Worm (Caenorhabditis elegans) whole organism, L2 larva: ENCODE data around the gene F40F11.3.

ENCODE experiments used
- C34F6.9 ChIP-seq: fragments of 150-350 bp; optimal IDR thresholded peaks from 2 replicates; lab custom pipeline; 2014; ENCODE audit warnings: missing biosample characterization, missing genetic modification characterization
- F13H6.1 ChIP-seq: sonication (generic microtip); optimal IDR thresholded peaks from 2 replicates; lab custom pipeline; 2016; ENCODE audit warnings: missing genetic modification characterization, missing compliant biosample characterization
- R02D3.7 ChIP-seq: fragments of 150-350 bp; optimal IDR thresholded peaks from 2 replicates; lab custom pipeline; 2014; ENCODE audit warnings: missing biosample characterization, missing genetic modification characterization
- Y55F3AM.14 ChIP-seq: fragments of 200-800 bp; sonication (Bioruptor generic); optimal IDR thresholded peaks from 2 replicates; lab custom pipeline; 2018; ENCODE audit warnings: mild to moderate bottlenecking, missing genetic modification characterization, missing compliant biosample characterization
- alr-1 ChIP-seq: fragments of 150-350 bp; optimal IDR thresholded peaks from 2 replicates; lab custom pipeline; 2014; ENCODE audit warnings: missing biosample characterization, missing genetic modification characterization
- aly-2 ChIP-seq: fragments of 150-350 bp; optimal IDR thresholded peaks from 2 replicates; lab custom pipeline; 2014; ENCODE audit warnings: missing biosample characterization, missing genetic modification characterization
- ama-1 ChIP-seq: fragments of 150-350 bp; optimal IDR thresholded peaks from 2 replicates; lab custom pipeline; 2018; ENCODE audit warnings: inconsistent platforms
- blmp-1 ChIP-seq: sonication (generic microtip); optimal IDR thresholded peaks from 2 replicates; lab custom pipeline; 2017; ENCODE audit warnings: missing genetic modification characterization, mild to moderate bottlenecking, missing compliant biosample characterization, antibody characterized with exemption, moderate library complexity; ENCODE audit not compliant: insufficient read depth
- ceh-16 ChIP-seq: fragments of 150-350 bp; optimal IDR thresholded peaks from 2 replicates; lab custom pipeline; 2014; ENCODE audit warnings: missing biosample characterization, missing genetic modification characterization
- ceh-82 ChIP-seq: fragments of 150-350 bp; optimal IDR thresholded peaks from 2 replicates; lab custom pipeline; 2014; ENCODE audit warnings: missing biosample characterization, missing genetic modification characterization
- crh-2 ChIP-seq: sonication (generic microtip); optimal IDR thresholded peaks from 2 replicates; lab custom pipeline; 2017; ENCODE audit warnings: missing biosample characterization, missing genetic modification characterization
- egl-27 ChIP-seq: sonication (generic microtip); optimal IDR thresholded peaks from 3 replicates; lab custom pipeline; 2017; ENCODE audit warnings: missing biosample characterization, missing genetic modification reagents, missing genetic modification characterization
- elt-1 ChIP-seq: fragments of 150-350 bp; optimal IDR thresholded peaks from 2 replicates; lab custom pipeline; 2014; ENCODE audit warnings: missing biosample characterization, missing genetic modification characterization
- elt-3 ChIP-seq: sonication (generic microtip); optimal IDR thresholded peaks from 2 replicates; lab custom pipeline; 2017; ENCODE audit warnings: missing biosample characterization, missing genetic modification characterization
- fos-1 ChIP-seq: fragments of 150-350 bp; optimal IDR thresholded peaks from 2 replicates; lab custom pipeline; 2014; ENCODE audit warnings: missing biosample characterization, missing genetic modification characterization
- gmeb-1 ChIP-seq: fragments of 150-350 bp; optimal IDR thresholded peaks from 2 replicates; lab custom pipeline; 2014; ENCODE audit warnings: missing biosample characterization, missing genetic modification characterization
- lin-11 ChIP-seq: fragments of 150-350 bp; sonication (generic microtip); optimal IDR thresholded peaks from 2 replicates; lab custom pipeline; 2014; ENCODE audit warnings: missing biosample characterization, missing genetic modification characterization, inconsistent platforms, mixed read lengths
- lsy-2 ChIP-seq, 2 experiments: fragments of 150-350 bp in 1 of 2; sonication (generic microtip) in 1 of 2; optimal IDR thresholded peaks; 2 replicates each; lab custom pipeline; 2014 to 2017; ENCODE audit warnings: missing biosample characterization in 2 of 2, missing genetic modification characterization in 2 of 2
- mdl-1 ChIP-seq, 2 experiments: fragments of 150-350 bp in 1 of 2; sonication (generic microtip) in 1 of 2; optimal IDR thresholded peaks; 2 replicates each; lab custom pipeline; 2017; ENCODE audit warnings: missing biosample characterization in 2 of 2, missing genetic modification characterization in 2 of 2
- nhr-12 ChIP-seq: fragments of 150-350 bp; optimal IDR thresholded peaks from 2 replicates; lab custom pipeline; 2014; ENCODE audit warnings: missing biosample characterization, missing genetic modification characterization
- nhr-129 ChIP-seq: fragments of 150-350 bp; optimal IDR thresholded peaks from 2 replicates; lab custom pipeline; 2014; ENCODE audit warnings: missing biosample characterization, missing genetic modification characterization
- nhr-21 ChIP-seq: fragments of 150-350 bp; optimal IDR thresholded peaks from 2 replicates; lab custom pipeline; 2014; ENCODE audit warnings: missing biosample characterization, missing genetic modification characterization
- nhr-23 ChIP-seq: fragments of 150-350 bp; optimal IDR thresholded peaks from 2 replicates; lab custom pipeline; 2014; ENCODE audit warnings: missing biosample characterization, missing genetic modification reagents, missing genetic modification characterization
- nhr-237 ChIP-seq: fragments of 150-350 bp; optimal IDR thresholded peaks from 2 replicates; lab custom pipeline; 2014; ENCODE audit warnings: missing biosample characterization, missing genetic modification characterization
- nhr-25 ChIP-seq: fragments of 150-350 bp; sonication (generic microtip); optimal IDR thresholded peaks from 3 replicates; lab custom pipeline; 2014; ENCODE audit warnings: missing biosample characterization, missing genetic modification characterization
- nhr-6 ChIP-seq: fragments of 150-350 bp; optimal IDR thresholded peaks from 2 replicates; lab custom pipeline; 2014; ENCODE audit warnings: missing biosample characterization, missing genetic modification characterization
- nhr-77 ChIP-seq: fragments of 150-350 bp; optimal IDR thresholded peaks from 2 replicates; lab custom pipeline; 2014; ENCODE audit warnings: missing biosample characterization, missing genetic modification characterization
- peb-1 ChIP-seq: fragments of 150-350 bp; optimal IDR thresholded peaks from 2 replicates; lab custom pipeline; 2014; ENCODE audit warnings: missing biosample characterization, missing genetic modification characterization
- sem-4 ChIP-seq: fragments of 150-350 bp; optimal IDR thresholded peaks from 2 replicates; lab custom pipeline; 2014; ENCODE audit warnings: missing biosample characterization, missing genetic modification reagents, missing genetic modification characterization
- skn-1 ChIP-seq: sonication (generic microtip); optimal IDR thresholded peaks from 2 replicates; lab custom pipeline; 2017; ENCODE audit warnings: missing biosample characterization, missing genetic modification characterization
- sma-3 ChIP-seq: sonication (generic microtip); optimal IDR thresholded peaks from 2 replicates; lab custom pipeline; 2016; ENCODE audit warnings: missing genetic modification reagents, missing genetic modification characterization, missing compliant biosample characterization
- sma-9 ChIP-seq, 2 experiments: fragments of 150-350 bp in 1 of 2; sonication (generic microtip) in 1 of 2; optimal IDR thresholded peaks; 2 replicates each; lab custom pipeline; 2014 to 2016; ENCODE audit warnings: missing genetic modification characterization in 2 of 2, mild to moderate bottlenecking in 1 of 2, missing biosample characterization in 1 of 2, missing compliant biosample characterization in 1 of 2, missing genetic modification reagents in 1 of 2, moderate library complexity in 1 of 2
- snpc-4 ChIP-seq: fragments of 150-350 bp; optimal IDR thresholded peaks from 2 replicates; lab custom pipeline; 2014; ENCODE audit warnings: missing biosample characterization, missing genetic modification characterization
- unc-55 ChIP-seq: fragments of 150-350 bp; sonication (generic microtip); optimal IDR thresholded peaks from 3 replicates; lab custom pipeline; 2014; ENCODE audit warnings: missing biosample characterization, missing genetic modification reagents, missing genetic modification characterization
- unc-62 ChIP-seq: fragments of 150-350 bp; optimal IDR thresholded peaks from 2 replicates; lab custom pipeline; 2014; ENCODE audit warnings: missing biosample characterization, missing genetic modification reagents, missing genetic modification characterization
- ztf-1 ChIP-seq: fragments of 200-800 bp; sonication (Bioruptor generic); conservative IDR thresholded peaks from 2 replicates; pipeline ENCODE4 v1.3.6; 2022; ENCODE audit warnings: missing genetic modification characterization, missing compliant biosample characterization
- ztf-4 ChIP-seq: fragments of 150-350 bp; optimal IDR thresholded peaks from 2 replicates; lab custom pipeline; 2014; ENCODE audit warnings: missing biosample characterization, missing genetic modification characterization

The F40F11.3 gene

DNA sequence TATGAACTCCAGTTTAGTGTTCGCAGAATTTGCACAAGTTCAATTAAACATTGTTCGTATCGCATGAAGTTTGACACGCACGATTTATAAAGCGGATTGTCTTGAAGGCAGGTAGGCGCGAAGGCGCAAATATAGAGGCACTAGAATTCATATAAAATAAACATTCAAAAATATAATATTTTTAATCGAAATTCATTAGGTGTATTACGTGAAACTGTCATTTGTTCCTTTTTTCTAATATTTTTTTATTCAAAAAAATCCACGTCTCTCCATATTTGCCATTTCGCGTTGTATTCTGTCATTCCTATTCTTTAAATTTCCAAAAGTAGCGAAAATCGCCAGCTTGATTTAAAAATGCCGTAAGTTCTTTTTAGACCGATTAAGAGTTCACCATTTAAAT lies 48.0 kb upstream of the F40F11.3 start, which contains the start of gene ZK809.1:
ZK809.1 (plus strand) TSS at position 301 of the 400 bp plus-strand sequence.
- TF ChIP-seq nhr-77 (tag; lab: Kevin White, UChicago) (no peak), ceh-82 (tag; lab: Kevin White, UChicago) (no peak), sem-4 (tag; lab: Kevin White, UChicago) (no peak), Y55F3AM.14 (GFP tag; lab: Kevin White, UChicago) (no peak), aly-2 (no peak), peb-1 (tag; lab: Kevin White, UChicago) (no peak), R02D3.7 (no peak), nhr-21 (tag; lab: Kevin White, UChicago) (no peak), egl-27 (no peak), C34F6.9 (tag; lab: Kevin White, UChicago) (no peak), F13H6.1 (no peak), lin-11 (tag; lab: Kevin White, UChicago) (no peak), unc-55 (no peak), ceh-16 (no peak), ama-1 (no peak), ztf-4 (tag; lab: Kevin White, UChicago) (no peak), snpc-4 (tag; lab: Kevin White, UChicago) (no peak), crh-2 (tag; lab: Kevin White, UChicago) (no peak), sma-3 (GFP tag; lab: Kevin White, UChicago) (no peak), unc-62 (no peak)

DNA sequence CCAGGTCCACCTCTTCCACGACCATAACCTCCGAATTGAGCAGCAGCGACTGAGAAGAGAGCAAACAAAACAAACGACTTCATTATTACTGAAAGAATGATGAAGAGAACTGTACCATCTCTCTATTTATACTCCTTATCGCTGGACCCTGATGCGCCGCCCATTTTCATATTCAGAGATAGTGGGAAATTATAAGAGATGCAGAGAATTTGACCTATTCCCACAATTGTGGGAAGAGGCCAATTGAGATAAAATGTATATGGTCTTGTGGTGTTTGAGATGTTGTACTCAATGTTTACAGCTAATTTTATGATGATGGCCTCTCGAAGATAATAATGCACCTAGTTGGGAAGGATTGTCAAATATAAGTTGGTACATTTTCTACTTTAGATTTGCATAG lies 47.1 kb upstream of the F40F11.3 start, which contains the start of gene ttr-50:
ttr-50 (minus strand) TSS at position 101 of the 400 bp plus-strand sequence.
- no peak for TF ChIP-seq nhr-77 (tag; lab: Kevin White, UChicago)

DNA sequence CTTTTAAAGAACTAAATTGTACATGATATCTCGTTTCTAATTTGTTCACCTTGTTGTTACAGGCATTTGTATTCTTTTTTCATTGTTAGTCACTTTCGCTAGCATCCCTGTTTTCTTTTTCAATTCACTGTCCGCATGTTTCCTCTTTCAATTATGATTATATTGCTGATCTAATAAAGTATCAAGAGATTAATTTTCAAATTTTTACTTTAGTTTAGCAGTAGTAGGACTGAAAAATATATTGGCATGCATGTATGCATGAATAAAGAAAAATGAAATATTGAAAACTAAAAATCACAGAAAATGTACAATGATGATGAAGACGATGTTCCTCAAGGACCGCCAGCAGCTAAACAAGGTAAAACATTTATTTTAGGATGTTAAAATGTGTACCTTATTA lies 44.2 kb upstream of the F40F11.3 start, which contains the start of gene rbm-17:
rbm-17 (plus strand) TSS at position 301 of the 400 bp plus-strand sequence.
- TF ChIP-seq nhr-23 (tag; lab: Kevin White, UChicago): no peak
- no peak for TF ChIP-seq alr-1
- TF ChIP-seq blmp-1 (tag; lab: Kevin White, UChicago): no peak
- no peak for TF ChIP-seq unc-62
- TF ChIP-seq gmeb-1 (tag; lab: Kevin White, UChicago): no peak
- no peak for TF ChIP-seq ztf-1 (GFP tag; lab: Robert Waterston, UW)
- no peak for TF ChIP-seq C34F6.9 (tag; lab: Kevin White, UChicago)

DNA sequence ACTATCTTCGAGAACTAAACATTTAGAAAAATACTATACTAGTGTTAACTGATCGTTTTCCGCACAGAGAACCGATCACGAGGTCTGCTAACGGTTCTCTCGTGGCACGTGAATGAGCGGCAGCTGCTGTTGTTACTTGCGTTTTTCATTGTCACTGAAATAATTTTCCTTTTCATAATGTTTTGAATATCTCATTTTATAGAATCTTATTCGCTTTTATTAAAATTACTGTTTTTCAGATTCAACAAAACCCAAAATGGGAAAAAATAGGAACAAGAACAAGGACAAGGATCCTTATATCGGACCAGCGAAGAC lies 42.6 kb upstream of the F40F11.3 start, which contains the start of gene F58B3.6:
F58B3.6 (plus strand) TSS at position 240 of the 315 bp plus-strand sequence.
- TF ChIP-seq sma-9 (GFP tag; optimal IDR thresholded peaks at IDR 0.05; lab: Kevin White, UChicago) (peak; percentile 27), sma-9 (tag; optimal IDR thresholded peaks at IDR 0.05; lab: Kevin White, UChicago) (no peak), nhr-129 (tag; lab: Kevin White, UChicago) (peak; percentile 40), elt-1 (tag; lab: Kevin White, UChicago) (no peak), peb-1 (tag; lab: Kevin White, UChicago) (no peak), alr-1 (no peak), nhr-6 (no peak), nhr-237 (tag; lab: Kevin White, UChicago) (no peak), gmeb-1 (tag; lab: Kevin White, UChicago) (peak; percentile 27), nhr-21 (tag; lab: Kevin White, UChicago) (no peak), crh-2 (tag; lab: Kevin White, UChicago) (peak; percentile 19), C34F6.9 (tag; lab: Kevin White, UChicago) (peak; percentile 10), nhr-25 (peak; percentile 3), nhr-12 (tag; lab: Kevin White, UChicago) (no peak), skn-1 (tag; lab: Kevin White, UChicago) (no peak), lsy-2 (tag; optimal IDR thresholded peaks at IDR 0.05; lab: Kevin White, UChicago) (peak in 1 of 2 experiments; percentile 43), fos-1 (tag; lab: Kevin White, UChicago) (no peak), sem-4 (tag; lab: Kevin White, UChicago) (no peak), elt-3 (tag; lab: Kevin White, UChicago) (no peak), unc-62 (no peak), mdl-1 (tag; optimal IDR thresholded peaks at IDR 0.05; lab: Kevin White, UChicago) (no peak)
